Worm (Caenorhabditis elegans) whole organism, L4 larva: ENCODE results near the gene B0244.5.

Source experiments
- D1046.2 ChIP-seq: fragments of 200-800 bp; sonication (Bioruptor generic); IDR thresholded peaks from 2 replicates; pipeline ENCODE4 v1.3.6; 2022; ENCODE audit warnings: missing genetic modification characterization, missing compliant biosample characterization
- F37D6.2 ChIP-seq: sonication (generic microtip); optimal IDR thresholded peaks from 2 replicates; lab custom pipeline; 2016; ENCODE audit warnings: mild to moderate bottlenecking, missing genetic modification characterization, missing compliant biosample characterization
- F49E8.2 ChIP-seq: sonication (generic microtip); optimal IDR thresholded peaks from 2 replicates; lab custom pipeline; 2016; ENCODE audit warnings: missing compliant biosample characterization, mild to moderate bottlenecking, missing genetic modification characterization, borderline replicate concordance
- R02D3.7 ChIP-seq: fragments of 150-350 bp; sonication (generic microtip); optimal IDR thresholded peaks from 3 replicates; lab custom pipeline; 2014; ENCODE audit warnings: missing biosample characterization, missing genetic modification characterization
- T26A8.4 ChIP-seq: fragments of 200-800 bp; sonication (Bioruptor generic); IDR thresholded peaks from 2 replicates; pipeline ENCODE4 v1.3.6; 2022; ENCODE audit warnings: missing genetic modification characterization, missing compliant biosample characterization
- Y105C5A.15 ChIP-seq: fragments of 200-800 bp; sonication (Bioruptor generic); IDR thresholded peaks from 2 replicates; pipeline ENCODE4 v1.3.6; 2022; ENCODE audit warnings: missing genetic modification characterization, missing compliant biosample characterization
- aly-2 ChIP-seq: sonication (generic microtip); optimal IDR thresholded peaks from 2 replicates; lab custom pipeline; 2018; ENCODE audit warnings: missing biosample characterization, missing genetic modification characterization
- ama-1 ChIP-seq: fragments of 150-350 bp; optimal IDR thresholded peaks from 2 replicates; lab custom pipeline; 2014; ENCODE audit warnings: inconsistent platforms, mixed read lengths
- attf-4 ChIP-seq: sonication (generic microtip); optimal IDR thresholded peaks from 3 replicates; lab custom pipeline; 2017; ENCODE audit warnings: missing biosample characterization, missing genetic modification characterization
- ceh-44 ChIP-seq: fragments of 200-800 bp; sonication (Bioruptor generic); IDR thresholded peaks from 2 replicates; pipeline ENCODE4 v1.3.6; 2022; ENCODE audit warnings: missing genetic modification reagents, missing genetic modification characterization, missing compliant biosample characterization
- ces-1 ChIP-seq: fragments of 150-350 bp; sonication (generic microtip); optimal IDR thresholded peaks from 4 replicates; lab custom pipeline; 2014; ENCODE audit warnings: missing biosample characterization, missing genetic modification reagents, missing genetic modification characterization
- daf-16 ChIP-seq, 3 experiments: sonication (generic microtip); optimal IDR thresholded peaks; 2 replicates each; lab custom pipeline; 2016 to 2017; ENCODE audit warnings: missing genetic modification characterization in 3 of 3, missing genetic modification reagents in 3 of 3, mild to moderate bottlenecking in 2 of 3, missing compliant biosample characterization in 2 of 3, missing biosample characterization in 1 of 3, moderate library complexity in 1 of 3
- daf-8 ChIP-seq: fragments of 200-800 bp; sonication (Bioruptor generic); IDR thresholded peaks from 2 replicates; pipeline ENCODE4 v1.3.6; 2022; ENCODE audit warnings: missing genetic modification characterization, missing compliant biosample characterization
- dmd-8 ChIP-seq: fragments of 200-800 bp; sonication (Bioruptor generic); IDR thresholded peaks from 2 replicates; pipeline ENCODE4 v1.3.6; 2022; ENCODE audit warnings: missing genetic modification characterization, missing compliant biosample characterization
- dpl-1 ChIP-seq: fragments of 150-350 bp; optimal IDR thresholded peaks from 2 replicates; lab custom pipeline; 2014; ENCODE audit warnings: missing biosample characterization, missing genetic modification reagents, missing genetic modification characterization
- duxl-1 ChIP-seq: sonication (generic microtip); optimal IDR thresholded peaks from 2 replicates; lab custom pipeline; 2016; ENCODE audit warnings: mild to moderate bottlenecking, missing genetic modification characterization, moderate library complexity, missing compliant biosample characterization; ENCODE audit not compliant: poor library complexity
- egl-27 ChIP-seq: sonication (generic microtip); optimal IDR thresholded peaks from 3 replicates; lab custom pipeline; 2017; ENCODE audit warnings: missing biosample characterization, missing genetic modification reagents, missing genetic modification characterization
- fkh-10 ChIP-seq: fragments of 150-350 bp; optimal IDR thresholded peaks from 2 replicates; lab custom pipeline; 2014; ENCODE audit warnings: missing biosample characterization, missing genetic modification reagents, missing genetic modification characterization
- fos-1 ChIP-seq: fragments of 150-350 bp; optimal IDR thresholded peaks from 2 replicates; lab custom pipeline; 2014; ENCODE audit warnings: missing biosample characterization, missing genetic modification characterization
- gei-8 ChIP-seq: fragments of 200-800 bp; sonication (Bioruptor generic); optimal IDR thresholded peaks from 2 replicates; lab custom pipeline; 2018; ENCODE audit warnings: mild to moderate bottlenecking, missing genetic modification characterization, missing compliant biosample characterization
- hif-1 ChIP-seq, 2 experiments: sonication (generic microtip); optimal IDR thresholded peaks; 2 replicates each; lab custom pipeline; 2016 to 2017; ENCODE audit warnings: missing compliant biosample characterization in 2 of 2, missing genetic modification characterization in 2 of 2, missing genetic modification reagents in 2 of 2, missing genotype in 2 of 2, mild to moderate bottlenecking in 1 of 2
- hlh-11 ChIP-seq: fragments of 200-800 bp; sonication (Bioruptor generic); optimal IDR thresholded peaks from 2 replicates; lab custom pipeline; 2018; ENCODE audit warnings: mild to moderate bottlenecking, missing genetic modification characterization, missing compliant biosample characterization
- hlh-30 ChIP-seq: sonication (generic microtip); optimal IDR thresholded peaks from 2 replicates; lab custom pipeline; 2017; ENCODE audit warnings: antibody characterized with exemption, mild to moderate bottlenecking, missing genetic modification characterization, missing compliant biosample characterization; ENCODE audit not compliant: insufficient read depth
- lsy-2 ChIP-seq, 2 experiments: fragments of 150-350 bp in 1 of 2; sonication (generic microtip) in 1 of 2; optimal IDR thresholded peaks; 2 replicates each; lab custom pipeline; 2014 to 2017; ENCODE audit warnings: missing biosample characterization in 2 of 2, missing genetic modification characterization in 2 of 2
- madf-5 ChIP-seq, 2 experiments: fragments of 200-800 bp; sonication (Bioruptor generic); IDR thresholded peaks; 2 replicates each; pipeline ENCODE4 v1.3.6; 2022; ENCODE audit warnings: missing compliant biosample characterization in 2 of 2, missing genetic modification characterization in 2 of 2
- madf-9 ChIP-seq: fragments of 200-800 bp; sonication (Bioruptor generic); conservative IDR thresholded peaks from 2 replicates; pipeline ENCODE4 v1.3.6; 2022; ENCODE audit warnings: missing genetic modification reagents, missing genetic modification characterization, missing compliant biosample characterization
- nhr-10 ChIP-seq: fragments of 150-350 bp; optimal IDR thresholded peaks from 2 replicates; lab custom pipeline; 2014; ENCODE audit warnings: missing biosample characterization, missing genetic modification characterization
- nhr-102 ChIP-seq: sonication (generic microtip); optimal IDR thresholded peaks from 2 replicates; lab custom pipeline; 2016; ENCODE audit warnings: mild to moderate bottlenecking, missing genetic modification characterization, moderate library complexity, missing compliant biosample characterization
- nhr-11 ChIP-seq: fragments of 150-350 bp; optimal IDR thresholded peaks from 2 replicates; lab custom pipeline; 2014; ENCODE audit warnings: missing biosample characterization, missing genetic modification characterization
- nhr-28 ChIP-seq: fragments of 150-350 bp; optimal IDR thresholded peaks from 2 replicates; lab custom pipeline; 2014; ENCODE audit warnings: missing biosample characterization, missing genetic modification characterization
- nhr-41 ChIP-seq: fragments of 200-800 bp; sonication (Bioruptor generic); IDR thresholded peaks from 2 replicates; pipeline ENCODE4 v1.3.6; 2022; ENCODE audit warnings: missing genetic modification reagents, missing genetic modification characterization, missing compliant biosample characterization
- nhr-42 ChIP-seq: fragments of 200-800 bp; sonication (Bioruptor generic); IDR thresholded peaks from 2 replicates; pipeline ENCODE4 v1.3.6; 2022; ENCODE audit warnings: missing genetic modification characterization, missing compliant biosample characterization
- nhr-76 ChIP-seq: fragments of 150-350 bp; optimal IDR thresholded peaks from 2 replicates; lab custom pipeline; 2014; ENCODE audit warnings: missing biosample characterization, missing genetic modification characterization
- pha-4 ChIP-seq, 2 experiments: fragments of 150-350 bp in 1 of 2; fragments of 200-800 bp in 1 of 2; sonication (Bioruptor generic) in 1 of 2; IDR thresholded peaks in 1 of 2; optimal IDR thresholded peaks in 1 of 2; 2 replicates each; pipeline versions ENCODE4 v1.3.6 to Lab custom; 2014 to 2022; ENCODE audit warnings: missing genetic modification characterization in 2 of 2, missing genetic modification reagents in 2 of 2, missing biosample characterization in 1 of 2, missing compliant biosample characterization in 1 of 2
- saeg-2 ChIP-seq: fragments of 200-800 bp; sonication (Bioruptor generic); IDR thresholded peaks from 2 replicates; pipeline ENCODE4 v1.3.6; 2022; ENCODE audit warnings: missing genetic modification reagents, missing genetic modification characterization, missing compliant biosample characterization
- sdz-12 ChIP-seq: fragments of 200-800 bp; sonication (Bioruptor generic); optimal IDR thresholded peaks from 2 replicates; lab custom pipeline; 2018; ENCODE audit warnings: mild to moderate bottlenecking, missing genetic modification characterization, missing compliant biosample characterization
- set-16 ChIP-seq: fragments of 200-800 bp; sonication (Bioruptor generic); IDR thresholded peaks from 2 replicates; pipeline ENCODE4 v1.3.6; 2022; ENCODE audit warnings: missing genetic modification reagents, missing genetic modification characterization, missing compliant biosample characterization
- skn-1 ChIP-seq: fragments of 150-350 bp; optimal IDR thresholded peaks from 2 replicates; lab custom pipeline; 2014; ENCODE audit warnings: missing biosample characterization, missing genetic modification characterization
- snpc-1.2 ChIP-seq: fragments of 200-800 bp; sonication (Bioruptor generic); IDR thresholded peaks from 2 replicates; pipeline ENCODE4 v1.3.6; 2022; ENCODE audit warnings: missing genetic modification reagents, missing genetic modification characterization, missing compliant biosample characterization
- snpc-4 ChIP-seq: fragments of 150-350 bp; optimal IDR thresholded peaks from 2 replicates; lab custom pipeline; 2014; ENCODE audit warnings: missing biosample characterization, missing genetic modification characterization
- spr-3 ChIP-seq: fragments of 200-800 bp; sonication (Bioruptor generic); optimal IDR thresholded peaks from 2 replicates; lab custom pipeline; 2018; ENCODE audit warnings: mild to moderate bottlenecking, missing genetic modification characterization, missing compliant biosample characterization
- tra-1 ChIP-seq: fragments of 200-800 bp; sonication (Bioruptor generic); IDR thresholded peaks from 2 replicates; pipeline ENCODE4 v1.3.6; 2022; ENCODE audit warnings: missing genetic modification reagents, missing genetic modification characterization, missing compliant biosample characterization
- unc-130 ChIP-seq: sonication (generic microtip); optimal IDR thresholded peaks from 2 replicates; lab custom pipeline; 2016; ENCODE audit warnings: missing genetic modification reagents, missing genetic modification characterization, missing compliant biosample characterization
- zag-1 ChIP-seq: fragments of 150-350 bp; optimal IDR thresholded peaks from 2 replicates; lab custom pipeline; 2014; ENCODE audit warnings: missing biosample characterization, missing genetic modification characterization
- zfp-2 ChIP-seq: sonication (generic microtip); optimal IDR thresholded peaks from 2 replicates; lab custom pipeline; 2016; ENCODE audit warnings: mild to moderate bottlenecking, missing genetic modification characterization, missing compliant biosample characterization
- zfp-3 ChIP-seq: fragments of 200-800 bp; sonication (Bioruptor generic); conservative IDR thresholded peaks from 2 replicates; pipeline ENCODE4 v1.3.6; 2022; ENCODE audit warnings: missing genetic modification reagents, missing genetic modification characterization, missing compliant biosample characterization
- zip-11 ChIP-seq: fragments of 200-800 bp; sonication (Bioruptor generic); IDR thresholded peaks from 2 replicates; pipeline ENCODE4 v1.3.6; 2022; ENCODE audit warnings: missing genetic modification characterization, missing compliant biosample characterization
- zip-2 ChIP-seq: fragments of 150-350 bp; optimal IDR thresholded peaks from 2 replicates; lab custom pipeline; 2014; ENCODE audit warnings: missing biosample characterization, missing genetic modification characterization
- ztf-7 ChIP-seq: fragments of 150-350 bp; optimal IDR thresholded peaks from 2 replicates; lab custom pipeline; 2014; ENCODE audit warnings: missing biosample characterization, missing genetic modification characterization

The B0244.5 gene

DNA sequence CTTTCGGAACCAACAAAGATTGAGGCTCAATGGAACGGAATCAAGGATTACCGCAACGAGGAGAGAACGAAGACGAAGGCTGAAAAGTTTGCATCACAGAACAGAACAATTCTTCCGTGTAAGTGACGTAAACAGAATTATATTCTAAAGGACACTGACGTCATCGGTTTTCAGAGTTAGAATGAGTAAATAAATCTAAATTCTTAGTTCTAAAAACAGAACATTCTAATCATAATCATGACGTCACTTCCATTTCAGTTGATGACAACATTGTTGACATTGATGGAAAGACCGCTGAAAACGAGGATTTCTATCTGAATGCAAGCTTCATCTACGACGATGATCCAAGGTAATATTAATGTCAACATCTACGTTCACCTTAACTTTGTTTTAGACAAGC is 19.3 kb downstream of the B0244.5 start (continued):
- TF ChIP-seq zip-11 (GFP tag; lab: Robert Waterston, UW) = no peak

DNA sequence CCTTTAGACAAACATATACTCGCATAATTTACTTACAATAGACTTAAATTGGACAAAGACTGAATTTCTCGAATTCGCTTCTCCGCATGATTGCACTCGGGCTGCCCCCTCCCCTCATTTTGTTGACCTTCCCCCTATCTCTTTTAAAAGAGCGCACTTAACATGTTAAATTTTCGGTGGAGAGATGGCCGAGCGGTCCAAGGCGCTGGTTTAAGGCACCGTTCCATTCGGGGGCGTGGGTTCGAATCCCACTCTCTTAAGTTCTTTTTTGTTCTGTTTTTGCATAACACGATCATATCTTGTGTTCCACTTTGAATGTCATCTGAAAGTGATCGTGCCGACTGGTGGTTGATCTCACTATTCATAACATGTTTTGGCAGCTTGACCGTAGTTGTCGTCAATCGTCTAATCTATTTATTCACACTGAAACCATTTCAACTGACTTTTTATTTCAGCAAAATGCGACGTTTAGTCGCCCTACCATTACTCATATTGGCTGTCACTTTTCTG is 25.1 kb downstream of the B0244.5 start, which contains the start of gene cutl-23:
Gene cutl-23 (plus strand): TSS at position 460 of the 510 bp plus-strand sequence.
- TF ChIP-seq snpc-1.2 (peak; percentile 65), pha-4 (GFP tag; IDR thresholded peaks at IDR 0.05; lab: Robert Waterston, UW) (peak; percentile 83; the same call in 1 of the 2 replicates), pha-4 (tag; optimal IDR thresholded peaks at IDR 0.05; lab: Kevin White, UChicago) (no peak), snpc-4 (tag; lab: Kevin White, UChicago) (no peak), D1046.2 (GFP tag; lab: Robert Waterston, UW) (peak; percentile 71; the same call in 1 of the 2 replicates), ama-1 (lab: Kevin White, UChicago) (no peak), madf-5 (GFP tag; IDR thresholded peaks at IDR 0.05; lab: Robert Waterston, UW) (peak in 1 of 2 experiments; percentile 60; a peak in 1 of 4 replicates), sdz-12 (GFP tag; lab: Kevin White, UChicago) (no peak), dpl-1 (GFP tag; lab: Kevin White, UChicago) (no peak), T26A8.4 (GFP tag; lab: Robert Waterston, UW) (peak; percentile 60; the same call in 1 of the 2 replicates), Y105C5A.15 (GFP tag; lab: Robert Waterston, UW) (0 out of 2 replicates have a peak, but pooled peaks have one; percentile 54), ces-1 (GFP tag; lab: Kevin White, UChicago) (no peak), aly-2 (tag; lab: Kevin White, UChicago) (no peak), dmd-8 (peak; percentile 81), fos-1 (no peak), attf-4 (tag; lab: Kevin White, UChicago) (no peak), lsy-2 (tag; optimal IDR thresholded peaks at IDR 0.05; lab: Kevin White, UChicago) (no peak), duxl-1 (tag; lab: Kevin White, UChicago) (no peak), zag-1 (tag; lab: Kevin White, UChicago) (no peak), nhr-10 (tag; lab: Kevin White, UChicago) (no peak), daf-8 (GFP tag; lab: Robert Waterston, UW) (no peak), madf-9 (GFP tag; lab: Robert Waterston, UW) (peak; percentile 68), set-16 (GFP tag; lab: Robert Waterston, UW) (no peak), skn-1 (no peak), hif-1 (tag; optimal IDR thresholded peaks at IDR 0.05; lab: Kevin White, UChicago) (peak in 1 of 2 experiments; percentile 10), zip-2 (no peak), tra-1 (no peak), fkh-10 (GFP tag; lab: Kevin White, UChicago) (no peak), nhr-76 (tag; lab: Kevin White, UChicago) (no peak), zfp-2 (no peak), nhr-11 (no peak), saeg-2 (GFP tag; lab: Robert Waterston, UW) (no peak), nhr-102 (tag; lab: Kevin White, UChicago) (no peak), F37D6.2 (no peak), ceh-44 (GFP tag; lab: Robert Waterston, UW) (peak; percentile 61; the same call in 1 of the 2 replicates), unc-130 (GFP tag; lab: Kevin White, UChicago) (peak; percentile 51), daf-16 (GFP tag; optimal IDR thresholded peaks at IDR 0.05; lab: Kevin White, UChicago) (peak in 1 of 2 experiments; percentile 34), daf-16 (tag; optimal IDR thresholded peaks at IDR 0.05; lab: Kevin White, UChicago) (no peak), nhr-28 (tag; lab: Kevin White, UChicago) (no peak), R02D3.7 (tag; lab: Kevin White, UChicago) (no peak), hlh-30 (tag; lab: Kevin White, UChicago) (no peak), hlh-11 (tag; lab: Kevin White, UChicago) (peak; percentile 19), zfp-3 (GFP tag; lab: Robert Waterston, UW) (no peak), ztf-7 (tag; lab: Kevin White, UChicago) (no peak), gei-8 (GFP tag; lab: Kevin White, UChicago) (no peak), nhr-42 (GFP tag; lab: Robert Waterston, UW) (no peak), egl-27 (tag; lab: Kevin White, UChicago) (no peak), spr-3 (GFP tag; lab: Kevin White, UChicago) (no peak), F49E8.2 (no peak), nhr-41 (GFP tag; lab: Robert Waterston, UW) (no peak)
